Fruit fly (Drosophila melanogaster): ENCODE results near the gene CG3708.

The CG3708 gene

dm6 chrX:930048-930800 is at the start of gene CG3708:
Gene CG3708, minus strand, starts transcription at chrX:930098.
- peak; percentile 7 for TF ChIP-seq Med (GFP tag)
- TF ChIP-seq sug (tag; optimal IDR thresholded peaks at IDR 0.05) = peak; percentile 90
- TF ChIP-seq exex (tag; optimal IDR thresholded peaks at IDR 0.05) = peak; percentile 66
- 0 out of 2 replicates have a peak, but pooled peaks have one; percentile 52 for TF ChIP-seq GATAe (GFP tag; conservative IDR thresholded peaks at IDR 0.05)
- TF ChIP-seq Tbp (GFP tag; optimal IDR thresholded peaks at IDR 0.05) = no peak
- peak; percentile 88 for TF ChIP-seq sd (tag; optimal IDR thresholded peaks at IDR 0.05)
- TF ChIP-seq tio (GFP tag; optimal IDR thresholded peaks at IDR 0.05) = no peak
- peak; percentile 29 for TF ChIP-seq Hey (tag; optimal IDR thresholded peaks at IDR 0.05)
- TF ChIP-seq CG10543 (GFP tag; optimal IDR thresholded peaks at IDR 0.05) = peak; percentile 18

- peak; percentile 47; the same call in 1 of the 2 replicates for TF ChIP-seq CG14014 (GFP tag; IDR thresholded peaks at IDR 0.05)
- peak; percentile 48; the same call in 1 of the 2 replicates for TF ChIP-seq CG14441 (GFP tag; IDR thresholded peaks at IDR 0.05)
- no peak for TF ChIP-seq CG4328 (GFP tag; optimal IDR thresholded peaks at IDR 0.05)
- TF ChIP-seq Sin3A (optimal IDR thresholded peaks at IDR 0.05) = no peak
- peak; percentile 67; the same call in 2 of the 3 replicates for TF ChIP-seq dysf (GFP tag; IDR thresholded peaks at IDR 0.05)
- TF ChIP-seq unpg (GFP tag; optimal IDR thresholded peaks at IDR 0.05) = peak; percentile 23
- no peak for TF ChIP-seq CG12104 (GFP tag; optimal IDR thresholded peaks at IDR 0.05)
- no peak for TF ChIP-seq CG7271 (tag; optimal IDR thresholded peaks at IDR 0.05)
- peak; percentile 57 for TF ChIP-seq Ptx1 (GFP tag; IDR thresholded peaks at IDR 0.05)
- peak; percentile 62 for TF ChIP-seq dmrt99B (tag; optimal IDR thresholded peaks at IDR 0.05)
- no peak for TF ChIP-seq Lhr (GFP tag; optimal IDR thresholded peaks at IDR 0.05)
- peak; percentile 6 for TF ChIP-seq CG6683 (GFP tag; optimal IDR thresholded peaks at IDR 0.05)
- no peak for TF ChIP-seq bigmax (GFP tag; optimal IDR thresholded peaks at IDR 0.05)
- TF ChIP-seq CG10366 (GFP tag; IDR thresholded peaks at IDR 0.05) = peak; percentile 12; the same call in 1 of the 2 replicates
- TF ChIP-seq CG10147 (GFP tag; optimal IDR thresholded peaks at IDR 0.05) = peak; percentile 26
- TF ChIP-seq Hmx (GFP tag; optimal IDR thresholded peaks at IDR 0.05) = no peak
- no peak for TF ChIP-seq mirr (GFP tag; optimal IDR thresholded peaks at IDR 0.05)
- no peak for TF ChIP-seq Nf-YB (GFP tag; optimal IDR thresholded peaks at IDR 0.05)
- no peak for TF ChIP-seq pan (optimal IDR thresholded peaks at IDR 0.05)
- peak in 1 of 2 experiments; percentile 33 for TF ChIP-seq pan (GFP tag; optimal IDR thresholded peaks at IDR 0.05 in 1 of 2, IDR thresholded peaks at IDR 0.05 in 1 of 2)
- peak; percentile 17 for TF ChIP-seq Dek (tag; optimal IDR thresholded peaks at IDR 0.05)
- TF ChIP-seq CG8290 (GFP tag; optimal IDR thresholded peaks at IDR 0.05) = no peak
- peak in 1 of 2 experiments; percentile 64 for TF ChIP-seq CG8290 (tag; optimal IDR thresholded peaks at IDR 0.05)
- TF ChIP-seq cwo (GFP tag; optimal IDR thresholded peaks at IDR 0.05) = peak; percentile 48
- TF ChIP-seq bcd (GFP tag; optimal IDR thresholded peaks at IDR 0.05) = peak; percentile 32
- TF ChIP-seq oc (tag; optimal IDR thresholded peaks at IDR 0.05) = peak; percentile 32
- TF ChIP-seq fd3F (GFP tag; optimal IDR thresholded peaks at IDR 0.05) = peak; percentile 21
- TF ChIP-seq Pdp1 (GFP tag; optimal IDR thresholded peaks at IDR 0.05) = peak in 1 of 2 experiments; percentile 6
- peak; percentile 16 for TF ChIP-seq fd96Cb (tag; optimal IDR thresholded peaks at IDR 0.05)
- no peak for TF ChIP-seq dmrt11E (tag; optimal IDR thresholded peaks at IDR 0.05)
- TF ChIP-seq CG7745 (tag; optimal IDR thresholded peaks at IDR 0.05) = no peak
- TF ChIP-seq lilli (GFP tag; optimal IDR thresholded peaks at IDR 0.05) = peak; percentile 38
- no peak for TF ChIP-seq CG14965 (GFP tag; optimal IDR thresholded peaks at IDR 0.05; ENCODE audit: borderline replicate concordance)
- TF ChIP-seq H15 (GFP tag; IDR thresholded peaks at IDR 0.05) = 0 out of 3 replicates have a peak, but pooled peaks have one; percentile 15
- peak; percentile 15 for TF ChIP-seq CG30403 (GFP tag; optimal IDR thresholded peaks at IDR 0.05)
- TF ChIP-seq CG17829 (tag; optimal IDR thresholded peaks at IDR 0.05) = no peak
- no peak for TF ChIP-seq Gsc (GFP tag; IDR thresholded peaks at IDR 0.05)
- peak; percentile 63 for TF ChIP-seq CG15269 (tag; optimal IDR thresholded peaks at IDR 0.05)
- peak; percentile 18 for TF ChIP-seq Dip3 (GFP tag; optimal IDR thresholded peaks at IDR 0.05)
Observed at dm6 chrX:966818-967217, 36.9 kb upstream of the CG3708 start.
